Fruit fly (Drosophila melanogaster): Measurements from ENCODE around the gene CG43255.

dm6 chrX:8884678-8885077 is 39.1 kb upstream of the CG43255 start:
- TF ChIP-seq kay (GFP tag; ENCODE audit: borderline replicate concordance) = no peak
- no peak for TF ChIP-seq Crg-1 (GFP tag; optimal IDR thresholded peaks at IDR 0.05)
- TF ChIP-seq Hr96 (GFP tag; optimal IDR thresholded peaks at IDR 0.05) = no peak
- no peak for TF ChIP-seq bab1 (GFP tag; optimal IDR thresholded peaks at IDR 0.05)
- TF ChIP-seq pad (GFP tag; optimal IDR thresholded peaks at IDR 0.05) = no peak
- TF ChIP-seq CG33017 (tag; optimal IDR thresholded peaks at IDR 0.05) = no peak
- TF ChIP-seq ovo (GFP tag; optimal IDR thresholded peaks at IDR 0.05) = no peak
- TF ChIP-seq CG7045 (GFP tag; optimal IDR thresholded peaks at IDR 0.05) = no peak
- TF ChIP-seq cnc (optimal IDR thresholded peaks at IDR 0.05) = no peak
- no peak for TF ChIP-seq CG11617 (GFP tag; optimal IDR thresholded peaks at IDR 0.05)
- no peak for TF ChIP-seq tj (GFP tag; optimal IDR thresholded peaks at IDR 0.05)
- no peak for TF ChIP-seq toe (GFP tag; optimal IDR thresholded peaks at IDR 0.05)
